Worm (Caenorhabditis elegans) whole organism, L3 larva: ENCODE results near the gene K02D10.2.
A peak's percentile ranks its signal among the peaks of the same experiment; 100 is the strongest.

ENCODE experiments used
- R02D3.7 ChIP-seq: fragments of 150-350 bp; optimal IDR thresholded peaks from 2 replicates; lab custom pipeline; 2014; ENCODE audit warnings: missing biosample characterization, missing genetic modification characterization
- aly-2 ChIP-seq: fragments of 150-350 bp; optimal IDR thresholded peaks from 2 replicates; lab custom pipeline; 2014; ENCODE audit warnings: missing biosample characterization, missing genetic modification characterization
- ama-1 ChIP-seq: fragments of 150-350 bp; optimal IDR thresholded peaks from 2 replicates; lab custom pipeline; 2018
- ceh-16 ChIP-seq: sonication (generic microtip); optimal IDR thresholded peaks from 2 replicates; lab custom pipeline; 2017; ENCODE audit warnings: missing biosample characterization, missing genetic modification characterization
- ceh-82 ChIP-seq: fragments of 150-350 bp; optimal IDR thresholded peaks from 2 replicates; lab custom pipeline; 2014; ENCODE audit warnings: missing biosample characterization, missing genetic modification characterization
- daf-12 ChIP-seq: fragments of 150-350 bp; optimal IDR thresholded peaks from 2 replicates; lab custom pipeline; 2014; ENCODE audit warnings: missing biosample characterization, missing genetic modification reagents, missing genetic modification characterization
- egl-27 ChIP-seq: sonication (generic microtip); optimal IDR thresholded peaks from 4 replicates; lab custom pipeline; 2017; ENCODE audit warnings: missing biosample characterization, missing genetic modification reagents, missing genetic modification characterization
- egl-5 ChIP-seq: fragments of 150-350 bp; optimal IDR thresholded peaks from 2 replicates; lab custom pipeline; 2017; ENCODE audit warnings: missing biosample characterization, missing genetic modification reagents, missing genetic modification characterization, inconsistent platforms
- elt-1 ChIP-seq: fragments of 150-350 bp; optimal IDR thresholded peaks from 2 replicates; lab custom pipeline; 2014; ENCODE audit warnings: missing biosample characterization, missing genetic modification characterization
- elt-2 ChIP-seq: sonication (generic microtip); optimal IDR thresholded peaks from 2 replicates; lab custom pipeline; 2016; ENCODE audit warnings: missing genetic modification reagents, mild to moderate bottlenecking, missing genetic modification characterization, missing compliant biosample characterization
- elt-3 ChIP-seq, 3 experiments: fragments of 150-350 bp in 1 of 3; sonication (generic microtip) in 2 of 3; optimal IDR thresholded peaks; 2 replicates in 2 of 3; 4 replicates in 1 of 3; lab custom pipeline; 2014 to 2017; ENCODE audit warnings: missing biosample characterization in 3 of 3, missing genetic modification characterization in 3 of 3
- eor-1 ChIP-seq, 2 experiments: fragments of 150-350 bp; optimal IDR thresholded peaks; 2 replicates each; lab custom pipeline; 2014 to 2018; ENCODE audit warnings: missing biosample characterization in 2 of 2, missing genetic modification characterization in 2 of 2
- fkh-10 ChIP-seq: sonication (generic microtip); optimal IDR thresholded peaks from 2 replicates; lab custom pipeline; 2017; ENCODE audit warnings: missing biosample characterization, missing genetic modification reagents, missing genetic modification characterization
- fos-1 ChIP-seq: fragments of 150-350 bp; optimal IDR thresholded peaks from 2 replicates; lab custom pipeline; 2014; ENCODE audit warnings: missing biosample characterization, missing genetic modification characterization
- hmg-11 ChIP-seq: sonication (generic microtip); optimal IDR thresholded peaks from 2 replicates; lab custom pipeline; 2016; ENCODE audit warnings: missing genetic modification characterization, missing compliant biosample characterization
- jun-1 ChIP-seq: fragments of 150-350 bp; optimal IDR thresholded peaks from 2 replicates; lab custom pipeline; 2014; ENCODE audit warnings: missing biosample characterization, missing genetic modification reagents, missing genetic modification characterization
- lin-15B ChIP-seq: fragments of 150-350 bp; optimal IDR thresholded peaks from 2 replicates; lab custom pipeline; 2014; ENCODE audit warnings: missing biosample characterization, missing genetic modification characterization
- lin-39 ChIP-seq: fragments of 150-350 bp; optimal IDR thresholded peaks from 2 replicates; lab custom pipeline; 2018; ENCODE audit warnings: missing biosample characterization, missing genetic modification reagents, missing genetic modification characterization
- mml-1 ChIP-seq: fragments of 150-350 bp; sonication (generic microtip); optimal IDR thresholded peaks from 3 replicates; lab custom pipeline; 2014; ENCODE audit warnings: missing biosample characterization, missing genetic modification characterization
- nfya-1 ChIP-seq: sonication (generic microtip); optimal IDR thresholded peaks from 2 replicates; lab custom pipeline; 2017; ENCODE audit warnings: missing genetic modification characterization, mild to moderate bottlenecking, missing compliant biosample characterization, antibody characterized with exemption, moderate library complexity; ENCODE audit not compliant: insufficient read depth
- nhr-11 ChIP-seq: fragments of 150-350 bp; optimal IDR thresholded peaks from 2 replicates; lab custom pipeline; 2014; ENCODE audit warnings: missing biosample characterization, missing genetic modification characterization
- nhr-12 ChIP-seq: fragments of 150-350 bp; optimal IDR thresholded peaks from 2 replicates; lab custom pipeline; 2014; ENCODE audit warnings: missing biosample characterization, missing genetic modification characterization
- nhr-23 ChIP-seq: fragments of 150-350 bp; optimal IDR thresholded peaks from 2 replicates; lab custom pipeline; 2014; ENCODE audit warnings: missing biosample characterization, missing genetic modification reagents, missing genetic modification characterization
- nhr-237 ChIP-seq: fragments of 150-350 bp; optimal IDR thresholded peaks from 2 replicates; lab custom pipeline; 2014; ENCODE audit warnings: missing biosample characterization, missing genetic modification characterization
- nhr-43 ChIP-seq: sonication (generic microtip); optimal IDR thresholded peaks from 2 replicates; lab custom pipeline; 2016; ENCODE audit warnings: mild to moderate bottlenecking, missing genetic modification characterization, missing compliant biosample characterization; ENCODE audit not compliant: poor library complexity, severe bottlenecking
- nhr-67 ChIP-seq: fragments of 150-350 bp; optimal IDR thresholded peaks from 2 replicates; lab custom pipeline; 2014; ENCODE audit warnings: missing biosample characterization, missing genetic modification characterization
- nhr-76 ChIP-seq: fragments of 150-350 bp; sonication (generic microtip); optimal IDR thresholded peaks from 5 replicates; lab custom pipeline; 2014; ENCODE audit warnings: missing biosample characterization, missing genetic modification characterization
- nhr-77 ChIP-seq: fragments of 150-350 bp; optimal IDR thresholded peaks from 2 replicates; lab custom pipeline; 2014; ENCODE audit warnings: missing biosample characterization, missing genetic modification characterization
- pha-4 ChIP-seq: fragments of 150-350 bp; optimal IDR thresholded peaks from 2 replicates; lab custom pipeline; 2014; ENCODE audit warnings: missing biosample characterization, missing genetic modification reagents, missing genetic modification characterization
- pqm-1 ChIP-seq: fragments of 150-350 bp; optimal IDR thresholded peaks from 2 replicates; lab custom pipeline; 2017; ENCODE audit warnings: missing biosample characterization, missing genetic modification characterization, inconsistent platforms
- skn-1 ChIP-seq: fragments of 150-350 bp; optimal IDR thresholded peaks from 2 replicates; lab custom pipeline; 2014; ENCODE audit warnings: missing biosample characterization, missing genetic modification characterization
- snpc-4 ChIP-seq: fragments of 150-350 bp; optimal IDR thresholded peaks from 2 replicates; lab custom pipeline; 2014; ENCODE audit warnings: missing biosample characterization, missing genetic modification characterization
- tbx-2 ChIP-seq: sonication (generic microtip); optimal IDR thresholded peaks from 2 replicates; lab custom pipeline; 2016; ENCODE audit warnings: mild to moderate bottlenecking, missing genetic modification characterization, missing compliant biosample characterization
- unc-39 ChIP-seq: sonication (generic microtip); optimal IDR thresholded peaks from 4 replicates; lab custom pipeline; 2017; ENCODE audit warnings: missing biosample characterization, missing genetic modification characterization
- unc-62 ChIP-seq: fragments of 150-350 bp; sonication (generic microtip); optimal IDR thresholded peaks from 4 replicates; lab custom pipeline; 2014; ENCODE audit warnings: missing biosample characterization, missing genetic modification reagents, missing genetic modification characterization
- zag-1 ChIP-seq: fragments of 150-350 bp; optimal IDR thresholded peaks from 2 replicates; lab custom pipeline; 2014; ENCODE audit warnings: missing biosample characterization, missing genetic modification characterization
- ztf-11 ChIP-seq: fragments of 150-350 bp; optimal IDR thresholded peaks from 2 replicates; lab custom pipeline; 2014; ENCODE audit warnings: missing biosample characterization, missing genetic modification characterization
- ztf-4 ChIP-seq: fragments of 150-350 bp; optimal IDR thresholded peaks from 2 replicates; lab custom pipeline; 2014; ENCODE audit warnings: missing biosample characterization, missing genetic modification characterization

The K02D10.2 gene

ce11 chrIII:8749487-8749886 is 21.6 kb downstream of the K02D10.2 start, which contains the start of gene sma-2 (continued):
- TF ChIP-seq unc-39 (tag; lab: Kevin White, UChicago): no peak
- TF ChIP-seq lin-15B: peak; percentile 18
- TF ChIP-seq elt-1 (tag; lab: Kevin White, UChicago): no peak
- peak; percentile 89 for TF ChIP-seq pha-4
- TF ChIP-seq mml-1 (tag; lab: Kevin White, UChicago): no peak
- no peak for TF ChIP-seq R02D3.7 (tag; lab: Kevin White, UChicago)

ce11 chrIII:8748620-8749019 is 22.4 kb downstream of the K02D10.2 start:
- TF ChIP-seq nhr-43 (tag; lab: Kevin White, UChicago): no peak
- no peak for TF ChIP-seq tbx-2 (tag; lab: Kevin White, UChicago)
- TF ChIP-seq unc-62 (GFP tag; lab: Kevin White, UChicago): no peak
- TF ChIP-seq ztf-4 (tag; lab: Kevin White, UChicago): no peak
- no peak for TF ChIP-seq ceh-82 (tag; lab: Kevin White, UChicago)
- no peak for TF ChIP-seq hmg-11 (tag; lab: Kevin White, UChicago)
- TF ChIP-seq mml-1 (tag; lab: Kevin White, UChicago): no peak
- TF ChIP-seq lin-15B: no peak
- no peak for TF ChIP-seq fos-1 (tag; lab: Kevin White, UChicago)
- no peak for TF ChIP-seq nfya-1 (tag; lab: Kevin White, UChicago)
- no peak for TF ChIP-seq skn-1 (tag; lab: Kevin White, UChicago)
- TF ChIP-seq ceh-16: no peak
- TF ChIP-seq pha-4: peak; percentile 81
- TF ChIP-seq jun-1 (tag; lab: Kevin White, UChicago): peak; percentile 69
- no peak for TF ChIP-seq lin-39 (tag; lab: Kevin White, UChicago)
- no peak for TF ChIP-seq elt-3 (tag; optimal IDR thresholded peaks at IDR 0.05; lab: Kevin White, UChicago)
- no peak for TF ChIP-seq ama-1 (lab: Kevin White, UChicago)
- TF ChIP-seq zag-1 (tag; lab: Kevin White, UChicago): no peak
- no peak for TF ChIP-seq nhr-237 (tag; lab: Kevin White, UChicago)
- no peak for TF ChIP-seq fkh-10 (GFP tag; lab: Kevin White, UChicago)
- no peak for TF ChIP-seq daf-12 (tag; lab: Kevin White, UChicago)
- TF ChIP-seq nhr-67 (tag; lab: Kevin White, UChicago): no peak
- peak; percentile 96 for TF ChIP-seq pqm-1
- no peak for TF ChIP-seq egl-5 (tag; lab: Kevin White, UChicago)
- no peak for TF ChIP-seq nhr-77 (tag; lab: Kevin White, UChicago)
- no peak for TF ChIP-seq ztf-11 (tag; lab: Kevin White, UChicago)
- peak; percentile 96 for TF ChIP-seq elt-2 (tag; lab: Kevin White, UChicago)
- no peak for TF ChIP-seq egl-27 (tag; lab: Kevin White, UChicago)
- no peak for TF ChIP-seq snpc-4 (tag; lab: Kevin White, UChicago)
- no peak for TF ChIP-seq nhr-11 (tag; lab: Kevin White, UChicago)
- no peak for TF ChIP-seq nhr-12 (tag; lab: Kevin White, UChicago)

- TF ChIP-seq ceh-16 (no peak), elt-2 (tag; lab: Kevin White, UChicago) (no peak), egl-5 (tag; lab: Kevin White, UChicago) (no peak), nhr-43 (tag; lab: Kevin White, UChicago) (no peak)
Measured at ce11 chrIII:8745214-8745613, 25.8 kb downstream of the K02D10.2 start.

DNA sequence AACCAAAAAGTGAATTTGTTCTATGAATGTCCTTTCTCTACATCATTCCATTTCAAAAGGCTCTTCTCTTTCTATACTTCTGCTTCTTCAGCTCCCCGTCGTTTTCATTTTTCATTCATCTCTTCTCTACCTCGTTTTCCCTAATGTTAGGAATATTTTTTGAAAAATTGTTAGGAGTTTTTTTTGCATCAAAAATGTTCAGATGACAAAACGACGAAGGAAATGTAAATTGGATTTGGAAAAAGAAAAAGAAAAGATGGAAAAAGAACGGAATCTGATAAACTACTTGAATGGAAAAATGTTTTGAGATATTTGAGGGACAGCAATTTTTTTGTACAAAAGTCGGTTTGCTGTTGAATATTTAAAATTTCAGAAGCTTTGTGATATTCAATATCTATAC is 26.3 kb downstream of the K02D10.2 start:
- TF ChIP-seq fkh-10 (GFP tag; lab: Kevin White, UChicago): peak; percentile 79
- TF ChIP-seq daf-12 (tag; lab: Kevin White, UChicago): no peak

- TF ChIP-seq nhr-23 (tag; lab: Kevin White, UChicago) (no peak), ceh-16 (no peak), fkh-10 (GFP tag; lab: Kevin White, UChicago) (no peak), pha-4 (no peak), nhr-76 (tag; lab: Kevin White, UChicago) (no peak), zag-1 (tag; lab: Kevin White, UChicago) (no peak), aly-2 (tag; lab: Kevin White, UChicago) (no peak), eor-1 (tag; optimal IDR thresholded peaks at IDR 0.05; lab: Kevin White, UChicago) (no peak)
- TF ChIP-seq, all 47 proteins: peak for 0
Measured at ce11 chrIII:8743796-8744404, 27.2 kb downstream of the K02D10.2 start, which contains the start of gene ZK370.6. Gene ZK370.6 (minus strand): TSS chrIII:8743846.
